Worm (Caenorhabditis elegans) whole organism, L3 larva: ENCODE data around the gene K08D9.4.

Experiments used
- nhr-237 ChIP-seq: fragments of 150-350 bp; optimal IDR thresholded peaks from 2 replicates; lab custom pipeline; 2014; ENCODE audit warnings: missing biosample characterization, missing genetic modification characterization
- nhr-28 ChIP-seq: fragments of 150-350 bp; optimal IDR thresholded peaks from 2 replicates; lab custom pipeline; 2014; ENCODE audit warnings: missing biosample characterization, missing genetic modification characterization
- nhr-76 ChIP-seq: fragments of 150-350 bp; sonication (generic microtip); optimal IDR thresholded peaks from 5 replicates; lab custom pipeline; 2014; ENCODE audit warnings: missing biosample characterization, missing genetic modification characterization
- snpc-4 ChIP-seq: fragments of 150-350 bp; optimal IDR thresholded peaks from 2 replicates; lab custom pipeline; 2014; ENCODE audit warnings: missing biosample characterization, missing genetic modification characterization
- unc-39 ChIP-seq: sonication (generic microtip); optimal IDR thresholded peaks from 4 replicates; lab custom pipeline; 2017; ENCODE audit warnings: missing biosample characterization, missing genetic modification characterization
- ztf-4 ChIP-seq: fragments of 150-350 bp; optimal IDR thresholded peaks from 2 replicates; lab custom pipeline; 2014; ENCODE audit warnings: missing biosample characterization, missing genetic modification characterization

ce11 chrV:3158379-3158778, 41.8 kb downstream of the K08D9.4 start:
- no peak for TF ChIP-seq nhr-28 (tag; lab: Kevin White, UChicago)
- no peak for TF ChIP-seq nhr-237
- TF ChIP-seq ztf-4 (tag; lab: Kevin White, UChicago), result no peak
- TF ChIP-seq unc-39, result no peak
- no peak for TF ChIP-seq nhr-76 (tag; lab: Kevin White, UChicago)
- TF ChIP-seq snpc-4 (tag; lab: Kevin White, UChicago), result no peak
